Fruit fly (Drosophila melanogaster) whole organism, embryonic: ENCODE measurements around the gene CG1552.

Experiments used
- Blimp-1 ChIP-seq: fragments of 200-800 bp; sonication (Bioruptor generic); optimal IDR thresholded peaks from 3 replicates; lab custom pipeline; 2018; ENCODE audit warnings: missing biosample characterization, missing genetic modification characterization, mild to moderate bottlenecking, moderate library complexity, missing genetic modification reagents
- CG10267 ChIP-seq: fragments of 200-800 bp; sonication (Bioruptor generic); optimal IDR thresholded peaks from 2 replicates; lab custom pipeline; 2018; ENCODE audit warnings: missing biosample characterization, mild to moderate bottlenecking, missing genetic modification characterization, moderate library complexity
- CG10274 ChIP-seq: fragments of 200-800 bp; sonication (Bioruptor generic); optimal IDR thresholded peaks from 3 replicates; lab custom pipeline; 2017; ENCODE audit warnings: missing biosample characterization, mild to moderate bottlenecking, missing genetic modification characterization
- CG11560 ChIP-seq: fragments of 200-800 bp; sonication (Bioruptor generic); IDR thresholded peaks from 3 replicates; pipeline ENCODE4 v1.3.6; 2022; ENCODE audit warnings: missing biosample characterization, missing genetic modification characterization
- CG1233 ChIP-seq: fragments of 200-800 bp; sonication (Bioruptor generic); optimal IDR thresholded peaks from 4 replicates; lab custom pipeline; 2018; ENCODE audit warnings: missing biosample characterization, mild to moderate bottlenecking, missing genetic modification characterization
- CG12769 ChIP-seq: fragments of 200-800 bp; sonication (Bioruptor generic); optimal IDR thresholded peaks from 2 replicates; lab custom pipeline; 2019; ENCODE audit warnings: missing biosample characterization, mild to moderate bottlenecking, missing genetic modification characterization, moderate library complexity
- CG13287 ChIP-seq: fragments of 200-800 bp; sonication (Bioruptor generic); IDR thresholded peaks from 2 replicates; pipeline ENCODE4 v1.3.6; 2022; ENCODE audit warnings: missing biosample characterization, missing genetic modification characterization; ENCODE audit not compliant: partially characterized antibody
- CG13424 ChIP-seq: fragments of 200-800 bp; sonication (Bioruptor generic); optimal IDR thresholded peaks from 2 replicates; lab custom pipeline; 2019; ENCODE audit warnings: missing biosample characterization, mild to moderate bottlenecking, missing genetic modification characterization, moderate library complexity
- CG14441 ChIP-seq: fragments of 200-800 bp; sonication (Bioruptor generic); IDR thresholded peaks from 2 replicates; pipeline ENCODE4 v1.3.6; 2022; ENCODE audit warnings: missing biosample characterization, missing genetic modification characterization
- CG15601 ChIP-seq: fragments of 200-800 bp; sonication (Bioruptor generic); optimal IDR thresholded peaks from 3 replicates; lab custom pipeline; 2019; ENCODE audit warnings: missing biosample characterization, mild to moderate bottlenecking, missing genetic modification characterization, moderate library complexity
- CG1647 ChIP-seq: fragments of 200-800 bp; sonication (Bioruptor generic); optimal IDR thresholded peaks from 3 replicates; lab custom pipeline; 2016; ENCODE audit warnings: missing biosample characterization, missing genetic modification characterization
- CG17361 ChIP-seq: fragments of 200-800 bp; sonication (Bioruptor generic); IDR thresholded peaks from 3 replicates; pipeline ENCODE4 v1.3.6; 2022; ENCODE audit warnings: missing biosample characterization, missing genetic modification characterization
- CG17612 ChIP-seq: fragments of 200-800 bp; sonication (Bioruptor generic); IDR thresholded peaks from 2 replicates; pipeline ENCODE4 v1.3.6; 2022; ENCODE audit warnings: missing biosample characterization, missing genetic modification characterization
- CG17829 ChIP-seq: fragments of 200-800 bp; optimal IDR thresholded peaks from 2 replicates; lab custom pipeline; 2019; ENCODE audit warnings: missing biosample characterization, mild to moderate bottlenecking, missing genetic modification characterization, moderate library complexity
- CG18011 ChIP-seq: fragments of 200-800 bp; sonication (Bioruptor generic); optimal IDR thresholded peaks from 2 replicates; lab custom pipeline; 2017; ENCODE audit warnings: missing biosample characterization, missing genetic modification characterization, mild to moderate bottlenecking, moderate library complexity, missing genotype
- CG2116 ChIP-seq: fragments of 200-800 bp; sonication (Bioruptor generic); optimal IDR thresholded peaks from 3 replicates; lab custom pipeline; 2018; ENCODE audit warnings: missing biosample characterization, mild to moderate bottlenecking, missing genetic modification characterization
- CG2202 ChIP-seq: fragments of 200-800 bp; sonication (Bioruptor generic); optimal IDR thresholded peaks from 2 replicates; lab custom pipeline; 2018; ENCODE audit warnings: missing biosample characterization, mild to moderate bottlenecking, missing genetic modification characterization
- CG2875 ChIP-seq: fragments of 200-800 bp; sonication (Bioruptor generic); optimal IDR thresholded peaks from 2 replicates; lab custom pipeline; 2017; ENCODE audit warnings: missing biosample characterization, mild to moderate bottlenecking, missing genetic modification characterization, missing genetic modification reagents
- CG31388 ChIP-seq: fragments of 200-800 bp; sonication (Bioruptor generic); optimal IDR thresholded peaks from 2 replicates; lab custom pipeline; 2016; ENCODE audit warnings: missing biosample characterization, missing genetic modification characterization
- CG31441 ChIP-seq: fragments of 200-800 bp; sonication (Bioruptor generic); IDR thresholded peaks from 2 replicates; pipeline ENCODE4 v1.3.6; 2022; ENCODE audit warnings: missing biosample characterization, missing genetic modification characterization
- CG32532 ChIP-seq: fragments of 200-800 bp; sonication (Bioruptor generic); IDR thresholded peaks from 2 replicates; pipeline ENCODE4 v1.3.6; 2022; ENCODE audit warnings: missing biosample characterization, missing genetic modification characterization
- CG42726 ChIP-seq: fragments of 200-800 bp; sonication (Bioruptor generic); IDR thresholded peaks from 2 replicates; pipeline ENCODE4 v1.3.6; 2022; ENCODE audit warnings: missing biosample characterization, missing genetic modification characterization; ENCODE audit not compliant: partially characterized antibody
- CG4730 ChIP-seq: fragments of 200-800 bp; sonication (Bioruptor generic); IDR thresholded peaks from 2 replicates; pipeline ENCODE4 v1.3.6; 2022; ENCODE audit warnings: missing biosample characterization, missing genetic modification characterization
- CG5245 ChIP-seq: fragments of 200-800 bp; sonication (Bioruptor generic); optimal IDR thresholded peaks from 3 replicates; lab custom pipeline; 2016; ENCODE audit warnings: missing biosample characterization, missing genetic modification characterization
- CG6791 ChIP-seq: fragments of 200-800 bp; sonication (Bioruptor generic); IDR thresholded peaks from 3 replicates; pipeline ENCODE4 v1.3.6; 2022; ENCODE audit warnings: missing biosample characterization, missing genetic modification characterization; ENCODE audit not compliant: partially characterized antibody
- CG7987 ChIP-seq: fragments of 200-800 bp; sonication (Bioruptor generic); optimal IDR thresholded peaks from 2 replicates; lab custom pipeline; 2018; ENCODE audit warnings: missing biosample characterization, mild to moderate bottlenecking, missing genetic modification characterization, moderate library complexity
- CG8089 ChIP-seq: fragments of 200-800 bp; sonication (Bioruptor generic); optimal IDR thresholded peaks from 3 replicates; lab custom pipeline; 2016; ENCODE audit warnings: missing biosample characterization, missing genetic modification characterization
- CG9876 ChIP-seq: fragments of 200-800 bp; sonication (Bioruptor generic); optimal IDR thresholded peaks from 2 replicates; lab custom pipeline; 2016; ENCODE audit warnings: missing biosample characterization, missing genetic modification characterization
- Dfd ChIP-seq, 2 experiments: fragments of >200 bp; optimal IDR thresholded peaks; 2 replicates each; lab custom pipeline; 2017; ENCODE audit warnings: missing biosample characterization in 2 of 2, missing genetic modification characterization in 2 of 2
- Dp ChIP-seq: fragments of 200-800 bp; sonication (Bioruptor generic); optimal IDR thresholded peaks from 2 replicates; lab custom pipeline; 2018; ENCODE audit warnings: missing biosample characterization, mild to moderate bottlenecking, missing genetic modification characterization, moderate library complexity
- Dref ChIP-seq: fragments of 200-800 bp; sonication (Bioruptor generic); IDR thresholded peaks from 2 replicates; pipeline ENCODE4 v1.3.6; 2022; ENCODE audit warnings: missing biosample characterization, missing genetic modification characterization
- E2f2 ChIP-seq: fragments of 200-800 bp; sonication (Bioruptor generic); IDR thresholded peaks from 2 replicates; pipeline ENCODE4 v1.3.6; 2022; ENCODE audit warnings: missing biosample characterization, missing genetic modification characterization
- Ets97D ChIP-seq: fragments of 200-800 bp; sonication (Bioruptor generic); optimal IDR thresholded peaks from 3 replicates; lab custom pipeline; 2016; ENCODE audit warnings: missing biosample characterization, missing genetic modification characterization
- HLH54F ChIP-seq: fragments of 200-800 bp; sonication (Bioruptor generic); optimal IDR thresholded peaks from 3 replicates; lab custom pipeline; 2016; ENCODE audit warnings: missing biosample characterization, missing genetic modification characterization
- Hand ChIP-seq: fragments of 200-800 bp; sonication (Bioruptor generic); optimal IDR thresholded peaks from 2 replicates; lab custom pipeline; 2017; ENCODE audit warnings: mild to moderate bottlenecking, missing biosample characterization, missing genetic modification reagents, missing genetic modification characterization
- HmgD ChIP-seq: fragments of 200-800 bp; sonication (Bioruptor generic); optimal IDR thresholded peaks from 3 replicates; lab custom pipeline; 2016; ENCODE audit warnings: missing biosample characterization, missing genetic modification characterization
- Mad ChIP-seq: fragments of 200-800 bp; sonication (Bioruptor generic); optimal IDR thresholded peaks from 2 replicates; lab custom pipeline; 2016; ENCODE audit warnings: missing biosample characterization, missing genetic modification characterization
- Myb ChIP-seq: fragments of 200-800 bp; sonication (Bioruptor generic); optimal IDR thresholded peaks from 2 replicates; lab custom pipeline; 2016; ENCODE audit warnings: missing biosample characterization, missing genetic modification characterization
- ab ChIP-seq: fragments of 200-800 bp; sonication (Bioruptor generic); optimal IDR thresholded peaks from 2 replicates; lab custom pipeline; 2016; ENCODE audit warnings: missing biosample characterization, missing genetic modification characterization
- chif ChIP-seq, 2 experiments: fragments of 200-800 bp; sonication (Bioruptor generic); optimal IDR thresholded peaks; 3 replicates each; lab custom pipeline; 2016; ENCODE audit warnings: missing biosample characterization in 2 of 2, missing genetic modification characterization in 2 of 2
- chinmo ChIP-seq: fragments of 200-800 bp; sonication (Bioruptor generic); IDR thresholded peaks from 4 replicates; pipeline ENCODE4 v1.3.6; 2022; ENCODE audit warnings: missing biosample characterization, missing genetic modification characterization; ENCODE audit not compliant: partially characterized antibody
- ci ChIP-seq: fragments of 200-800 bp; sonication (Bioruptor generic); IDR thresholded peaks from 3 replicates; pipeline ENCODE4 v1.3.6; 2022; ENCODE audit warnings: missing biosample characterization, missing genetic modification characterization
- dimm ChIP-seq: fragments of 200-800 bp; sonication (Bioruptor generic); IDR thresholded peaks from 2 replicates; pipeline ENCODE4 v1.3.6; 2022; ENCODE audit warnings: missing biosample characterization, missing genetic modification characterization
- gfzf ChIP-seq: fragments of 200-800 bp; sonication (Bioruptor generic); optimal IDR thresholded peaks from 2 replicates; lab custom pipeline; 2016; ENCODE audit warnings: missing biosample characterization, mild to moderate bottlenecking, missing genetic modification characterization, moderate library complexity
- ind ChIP-seq: fragments of 200-800 bp; sonication (Bioruptor generic); optimal IDR thresholded peaks from 3 replicates; lab custom pipeline; 2016; ENCODE audit warnings: missing biosample characterization, missing genetic modification characterization
- knrl ChIP-seq: fragments of 200-800 bp; sonication (Bioruptor generic); IDR thresholded peaks from 3 replicates; pipeline ENCODE4 v1.3.6; 2022; ENCODE audit warnings: missing biosample characterization, missing genetic modification characterization; ENCODE audit not compliant: partially characterized antibody
- onecut ChIP-seq: fragments of 200-800 bp; sonication (Bioruptor generic); IDR thresholded peaks from 2 replicates; pipeline ENCODE4 v1.3.6; 2022; ENCODE audit warnings: missing biosample characterization, missing genetic modification characterization
- pan ChIP-seq, 4 experiments: fragments of >200 bp in 3 of 4; fragments of 200-800 bp in 1 of 4; sonication (Bioruptor generic) in 1 of 4; optimal IDR thresholded peaks in 3 of 4; IDR thresholded peaks in 1 of 4; 2 replicates each; pipeline versions ENCODE4 v1.3.6 to Lab custom; 2017 to 2022; ENCODE audit warnings: missing biosample characterization in 2 of 4, missing genetic modification characterization in 2 of 4, mixed read lengths in 1 of 4
- row ChIP-seq: fragments of 200-800 bp; sonication (Bioruptor generic); IDR thresholded peaks from 3 replicates; pipeline ENCODE4 v1.3.6; 2022; ENCODE audit warnings: missing biosample characterization, missing genetic modification characterization
- tna ChIP-seq: fragments of 200-800 bp; sonication (Bioruptor generic); IDR thresholded peaks from 2 replicates; pipeline ENCODE4 v1.3.6; 2022; ENCODE audit warnings: missing biosample characterization, missing genetic modification characterization; ENCODE audit not compliant: partially characterized antibody
- toy ChIP-seq: fragments of 200-800 bp; sonication (Bioruptor generic); IDR thresholded peaks from 2 replicates; pipeline ENCODE4 v1.3.6; 2022; ENCODE audit warnings: missing biosample characterization, missing genetic modification characterization

Gene CG1552

dm6 chrX:11090161-11090560 lies 36.8 kb upstream of the CG1552 start, which contains the start of gene CG2076 (continued):
- no peak for TF ChIP-seq pan (optimal IDR thresholded peaks at IDR 0.05; lab: Kevin White, UChicago)
- no peak for TF ChIP-seq pan (GFP tag; optimal IDR thresholded peaks at IDR 0.05 in 1 of 2, IDR thresholded peaks at IDR 0.05 in 1 of 2)
- no peak for TF ChIP-seq CG17829
- TF ChIP-seq Mad (GFP tag; lab: Kevin White, UChicago): no peak
- no peak for TF ChIP-seq Myb
- TF ChIP-seq ab: no peak
- TF ChIP-seq ci (GFP tag; lab: Robert Waterston, UW): no peak
- no peak for TF ChIP-seq CG10274 (GFP tag; lab: Kevin White, UChicago)
- no peak for TF ChIP-seq row (GFP tag; lab: Robert Waterston, UW)
- peak; percentile 87 for TF ChIP-seq Dref
- no peak for TF ChIP-seq Ets97D
- no peak for TF ChIP-seq chif (GFP tag; optimal IDR thresholded peaks at IDR 0.05; lab: Kevin White, UChicago)
- no peak for TF ChIP-seq CG2202
- peak; percentile 89 for TF ChIP-seq knrl
- peak; percentile 82 for TF ChIP-seq E2f2 (GFP tag; lab: Robert Waterston, UW)
- TF ChIP-seq CG13287 (GFP tag; lab: Robert Waterston, UW): peak; percentile 94
- TF ChIP-seq CG1233: no peak
- TF ChIP-seq HmgD (GFP tag; lab: Kevin White, UChicago): no peak
- no peak for TF ChIP-seq CG17612 (GFP tag; lab: Robert Waterston, UW)
- no peak for TF ChIP-seq CG5245
- no peak for TF ChIP-seq CG32532 (GFP tag; lab: Robert Waterston, UW)
- peak; percentile 14 for TF ChIP-seq gfzf (GFP tag; lab: Kevin White, UChicago)
- TF ChIP-seq tna (GFP tag; lab: Robert Waterston, UW): peak; percentile 95
- no peak for TF ChIP-seq CG31388 (GFP tag; lab: Kevin White, UChicago)
- no peak for TF ChIP-seq CG9876
- TF ChIP-seq CG17361 (GFP tag; lab: Robert Waterston, UW): no peak
- no peak for TF ChIP-seq Blimp-1 (GFP tag; lab: Kevin White, UChicago)
- no peak for TF ChIP-seq CG8089 (GFP tag; lab: Kevin White, UChicago)
- TF ChIP-seq CG10267 (tag; lab: Kevin White, UChicago): no peak
- peak; percentile 92 for TF ChIP-seq CG6791 (GFP tag; lab: Robert Waterston, UW)
- no peak for TF ChIP-seq dimm (GFP tag; lab: Robert Waterston, UW)
- TF ChIP-seq chinmo (GFP tag; lab: Robert Waterston, UW): peak; percentile 81; the same call in 3 of the 4 replicates
- TF ChIP-seq ind (GFP tag; lab: Kevin White, UChicago): no peak
- TF ChIP-seq Dfd (GFP tag; optimal IDR thresholded peaks at IDR 0.05; lab: Kevin White, UChicago): no peak
- peak; percentile 73 for TF ChIP-seq CG2116 (GFP tag; lab: Kevin White, UChicago)
- no peak for TF ChIP-seq CG18011 (GFP tag; lab: Kevin White, UChicago)
- peak; percentile 93 for TF ChIP-seq CG11560
- TF ChIP-seq CG42726 (GFP tag; lab: Robert Waterston, UW): peak; percentile 58; the same call in 1 of the 2 replicates
- TF ChIP-seq CG31441: no peak
- peak; percentile 77 for TF ChIP-seq Dp (GFP tag; lab: Kevin White, UChicago)
- no peak for TF ChIP-seq onecut (GFP tag; lab: Robert Waterston, UW)
- no peak for TF ChIP-seq CG4730 (GFP tag; lab: Robert Waterston, UW)
- no peak for TF ChIP-seq CG1647 (GFP tag; lab: Kevin White, UChicago)
- no peak for TF ChIP-seq CG12769
- no peak for TF ChIP-seq CG14441 (GFP tag; lab: Robert Waterston, UW)
- no peak for TF ChIP-seq CG13424 (tag; lab: Kevin White, UChicago)
- TF ChIP-seq CG2875 (GFP tag; lab: Kevin White, UChicago): no peak
- TF ChIP-seq CG7987 (GFP tag; lab: Kevin White, UChicago): no peak
- TF ChIP-seq HLH54F (GFP tag; lab: Kevin White, UChicago): no peak
- TF ChIP-seq toy (GFP tag; lab: Robert Waterston, UW): no peak
- TF ChIP-seq Hand (GFP tag; lab: Kevin White, UChicago): no peak
- no peak for TF ChIP-seq CG15601
